Fruit fly (Drosophila melanogaster): ENCODE results near the gene CG11050.
A peak's percentile ranks its signal among the peaks of the same experiment; 100 is the strongest.

CG11050 gene

DNA sequence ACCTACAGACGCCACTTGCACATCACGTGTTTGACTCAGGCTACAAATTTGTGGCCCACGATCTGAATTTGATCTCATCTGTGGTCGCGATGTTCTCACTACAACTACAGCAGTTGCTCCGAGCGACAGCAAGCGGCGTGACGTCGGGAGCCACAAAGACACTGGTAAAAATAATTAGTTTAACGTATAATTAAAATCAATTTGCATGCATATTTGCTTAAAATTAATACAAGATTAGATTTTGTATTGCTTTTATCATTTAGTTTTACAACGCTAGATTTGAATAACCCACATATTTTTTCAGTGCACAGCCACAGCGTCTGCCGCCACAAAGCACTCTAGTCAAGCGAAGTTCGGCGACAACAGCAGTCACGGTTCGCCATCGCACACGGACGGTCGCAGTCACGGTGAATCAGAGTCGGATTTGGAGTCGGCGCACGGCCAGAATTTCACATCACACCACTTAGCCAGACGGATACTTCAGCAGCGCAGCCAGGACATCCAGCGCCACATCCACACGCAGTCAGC is 1.7 kb downstream of the CG11050 start (continued):
- TF ChIP-seq pan (optimal IDR thresholded peaks at IDR 0.05) = no peak
- peak in 1 of 2 experiments; percentile 100 for TF ChIP-seq pan (GFP tag; optimal IDR thresholded peaks at IDR 0.05 in 1 of 2, IDR thresholded peaks at IDR 0.05 in 1 of 2)
- TF ChIP-seq CG9932 (GFP tag; IDR thresholded peaks at IDR 0.05) = peak; percentile 100
- TF ChIP-seq CG10654 (GFP tag; optimal IDR thresholded peaks at IDR 0.05) = peak; percentile 100
- peak; percentile 100 for TF ChIP-seq C15 (GFP tag; IDR thresholded peaks at IDR 0.05)
- peak; percentile 98 for TF ChIP-seq CG17186 (GFP tag; optimal IDR thresholded peaks at IDR 0.05)
- peak; percentile 99 for TF ChIP-seq CG1024 (GFP tag; IDR thresholded peaks at IDR 0.05)
- peak in 1 of 2 experiments; percentile 93 for TF ChIP-seq tll (GFP tag; optimal IDR thresholded peaks at IDR 0.05)
- TF ChIP-seq CG4820 (GFP tag; optimal IDR thresholded peaks at IDR 0.05) = peak; percentile 100
- TF ChIP-seq HmgZ (tag; optimal IDR thresholded peaks at IDR 0.05) = peak; percentile 100
- TF ChIP-seq Sry-β (GFP tag; optimal IDR thresholded peaks at IDR 0.05) = peak; percentile 82
- peak; percentile 99 for TF ChIP-seq CG14710 (tag; optimal IDR thresholded peaks at IDR 0.05)
- peak; percentile 100 for TF ChIP-seq Dbx (GFP tag; IDR thresholded peaks at IDR 0.05)
- TF ChIP-seq dan (GFP tag; IDR thresholded peaks at IDR 0.05) = peak; percentile 99
- TF ChIP-seq CG17361 (GFP tag; IDR thresholded peaks at IDR 0.05) = peak; percentile 100
- peak; percentile 95 for TF ChIP-seq CG10321 (GFP tag; IDR thresholded peaks at IDR 0.05)
- peak; percentile 100 for TF ChIP-seq CG4404 (GFP tag; IDR thresholded peaks at IDR 0.05)
- peak; percentile 100 for TF ChIP-seq CG2875 (GFP tag; optimal IDR thresholded peaks at IDR 0.05)
- peak; percentile 100 for TF ChIP-seq lmd (GFP tag; IDR thresholded peaks at IDR 0.05)
- peak; percentile 100 for TF ChIP-seq Oaz (GFP tag; IDR thresholded peaks at IDR 0.05)
- peak; percentile 100 for TF ChIP-seq rib (GFP tag; IDR thresholded peaks at IDR 0.05)
- peak; percentile 100 for TF ChIP-seq CG7372 (GFP tag; IDR thresholded peaks at IDR 0.05)
- peak; percentile 100 for TF ChIP-seq PHDP (tag; optimal IDR thresholded peaks at IDR 0.05)
- peak; percentile 95 for TF ChIP-seq CG17802 (tag; optimal IDR thresholded peaks at IDR 0.05)
- TF ChIP-seq Fer3 (tag; optimal IDR thresholded peaks at IDR 0.05) = peak; percentile 100
- TF ChIP-seq CkIIα-i1 (GFP tag; IDR thresholded peaks at IDR 0.05) = peak; percentile 99
- TF ChIP-seq usp (GFP tag; optimal IDR thresholded peaks at IDR 0.05) = no peak
- TF ChIP-seq lola (GFP tag; optimal IDR thresholded peaks at IDR 0.05) = peak in 1 of 3 experiments; percentile 100
- TF ChIP-seq CG8359 (GFP tag; optimal IDR thresholded peaks at IDR 0.05; ENCODE audit: borderline replicate concordance) = peak; percentile 97
- TF ChIP-seq CG18476 (GFP tag; optimal IDR thresholded peaks at IDR 0.05) = peak; percentile 100
- TF ChIP-seq Atf-2 (GFP tag; optimal IDR thresholded peaks at IDR 0.05) = peak; percentile 100
- peak; percentile 100 for TF ChIP-seq Drgx (GFP tag; IDR thresholded peaks at IDR 0.05)
- peak; percentile 100 for TF ChIP-seq CG18599 (GFP tag; optimal IDR thresholded peaks at IDR 0.05)
- peak; percentile 100 for TF ChIP-seq CG10979 (tag; optimal IDR thresholded peaks at IDR 0.05)
- peak; percentile 99 for TF ChIP-seq psq (GFP tag; optimal IDR thresholded peaks at IDR 0.05)
- peak; percentile 98 for TF ChIP-seq Ets97D (GFP tag; optimal IDR thresholded peaks at IDR 0.05)
- peak; percentile 100 for TF ChIP-seq CG2712 (tag; optimal IDR thresholded peaks at IDR 0.05)
- TF ChIP-seq sna (GFP tag; IDR thresholded peaks at IDR 0.05; ENCODE audit: partially characterized antibody) = no peak
- peak; percentile 51; the same call in 1 of the 3 replicates for TF ChIP-seq Opbp (GFP tag; IDR thresholded peaks at IDR 0.05; ENCODE audit: partially characterized antibody)
- peak; percentile 96 for TF ChIP-seq fd102C (GFP tag; optimal IDR thresholded peaks at IDR 0.05)
- peak; percentile 100 for TF ChIP-seq sens-2 (GFP tag; IDR thresholded peaks at IDR 0.05)
- TF ChIP-seq Dfd (GFP tag; optimal IDR thresholded peaks at IDR 0.05) = peak in 1 of 2 experiments; percentile 96
- peak in 1 of 3 experiments; percentile 100 for TF ChIP-seq Stat92E (GFP tag; optimal IDR thresholded peaks at IDR 0.05)
- TF ChIP-seq NfI (GFP tag; optimal IDR thresholded peaks at IDR 0.05) = peak; percentile 100
- peak; percentile 100 for TF ChIP-seq CG8765 (GFP tag; IDR thresholded peaks at IDR 0.05)
- TF ChIP-seq wek (GFP tag; optimal IDR thresholded peaks at IDR 0.05) = peak; percentile 99
- peak; percentile 100 for TF ChIP-seq Med (GFP tag)
- TF ChIP-seq CG31224 (GFP tag; IDR thresholded peaks at IDR 0.05) = peak; percentile 99
- TF ChIP-seq Ptx1 (GFP tag; IDR thresholded peaks at IDR 0.05) = peak; percentile 100

All from whole organism, embryonic.